Fruit fly (Drosophila melanogaster) whole organism, prepupa: ENCODE measurements around the gene CG14456.
"Not testable (repeated sequence)": the region's sequence is repeated elsewhere in the genome, so short reads cannot be mapped to it uniquely, and the experiment has no call there.

Experiments used
- Blimp-1 ChIP-seq: fragments of 200-800 bp; sonication (Bioruptor generic); optimal IDR thresholded peaks from 3 replicates; lab custom pipeline; 2017; ENCODE audit warnings: missing biosample characterization, missing genetic modification characterization, mild to moderate bottlenecking, moderate library complexity, missing genetic modification reagents
- CG10631 ChIP-seq: fragments of 200-800 bp; sonication (Bioruptor generic); optimal IDR thresholded peaks from 2 replicates; lab custom pipeline; 2016; ENCODE audit warnings: missing biosample characterization, missing genetic modification characterization
- CG11762 ChIP-seq: fragments of 200-800 bp; sonication (Bioruptor generic); optimal IDR thresholded peaks from 3 replicates; lab custom pipeline; 2016; ENCODE audit warnings: missing biosample characterization, missing genetic modification characterization; ENCODE audit not compliant: insufficient read depth
- CG11902 ChIP-seq: fragments of 200-800 bp; sonication (Bioruptor generic); optimal IDR thresholded peaks from 3 replicates; lab custom pipeline; 2016; ENCODE audit warnings: missing biosample characterization, missing genetic modification characterization
- CG1621 ChIP-seq: fragments of 200-800 bp; sonication (Bioruptor generic); optimal IDR thresholded peaks from 3 replicates; lab custom pipeline; 2018; ENCODE audit warnings: missing biosample characterization, mild to moderate bottlenecking, missing genetic modification characterization
- CG3032 ChIP-seq: fragments of 200-800 bp; optimal IDR thresholded peaks from 2 replicates; lab custom pipeline; 2019; ENCODE audit warnings: missing biosample characterization, mild to moderate bottlenecking, missing genetic modification characterization, moderate library complexity
- CG31627 ChIP-seq: fragments of 200-800 bp; sonication (Bioruptor generic); optimal IDR thresholded peaks from 3 replicates; lab custom pipeline; 2016; ENCODE audit warnings: missing biosample characterization, missing genetic modification characterization
- CG32006 ChIP-seq: fragments of 200-800 bp; sonication (Bioruptor generic); optimal IDR thresholded peaks from 3 replicates; lab custom pipeline; 2017; ENCODE audit warnings: missing biosample characterization, mild to moderate bottlenecking, missing genetic modification characterization
- CG34406 ChIP-seq: fragments of 200-800 bp; sonication (Bioruptor generic); optimal IDR thresholded peaks from 3 replicates; lab custom pipeline; 2016; ENCODE audit warnings: missing biosample characterization, missing genetic modification characterization
- CG3919 ChIP-seq: fragments of 200-800 bp; sonication (Bioruptor generic); optimal IDR thresholded peaks from 3 replicates; lab custom pipeline; 2016; ENCODE audit warnings: missing biosample characterization, missing genetic modification characterization
- CG4318 ChIP-seq: fragments of 200-800 bp; sonication (Bioruptor generic); optimal IDR thresholded peaks from 3 replicates; lab custom pipeline; 2017; ENCODE audit warnings: missing biosample characterization, mild to moderate bottlenecking, missing genetic modification characterization
- CG6163 ChIP-seq: fragments of 200-800 bp; sonication (Bioruptor generic); IDR thresholded peaks from 3 replicates; pipeline ENCODE4 v1.3.6; 2022; ENCODE audit warnings: missing biosample characterization, missing genetic modification characterization
- CG6276 ChIP-seq: fragments of 200-800 bp; sonication (Bioruptor generic); optimal IDR thresholded peaks from 2 replicates; lab custom pipeline; 2017; ENCODE audit warnings: missing biosample characterization, mild to moderate bottlenecking, missing genetic modification characterization
- CG6808 ChIP-seq: fragments of 200-800 bp; sonication (Bioruptor generic); optimal IDR thresholded peaks from 3 replicates; lab custom pipeline; 2017; ENCODE audit warnings: missing biosample characterization, missing genetic modification characterization, mild to moderate bottlenecking, moderate library complexity, missing genetic modification reagents
- CG8319 ChIP-seq: fragments of 200-800 bp; sonication (Bioruptor generic); optimal IDR thresholded peaks from 3 replicates; lab custom pipeline; 2016; ENCODE audit warnings: missing biosample characterization, missing genetic modification characterization
- CG9139 ChIP-seq: fragments of 200-800 bp; sonication (Bioruptor generic); optimal IDR thresholded peaks from 3 replicates; lab custom pipeline; 2017; ENCODE audit warnings: missing biosample characterization, mild to moderate bottlenecking, missing genetic modification characterization
- Eip78C ChIP-seq: fragments of 200-800 bp; sonication (Bioruptor generic); peaks from one replicate; lab custom pipeline; 2016; ENCODE audit warnings: missing biosample characterization, missing genetic modification characterization
- Eip93F ChIP-seq: fragments of 200-800 bp; sonication (Bioruptor generic); optimal IDR thresholded peaks from 2 replicates; lab custom pipeline; 2016; ENCODE audit warnings: missing biosample characterization, mild to moderate bottlenecking, missing genetic modification characterization
- Ets21C ChIP-seq: fragments of 200-800 bp; sonication (Bioruptor generic); optimal IDR thresholded peaks from 3 replicates; lab custom pipeline; 2016; ENCODE audit warnings: missing biosample characterization, missing genetic modification characterization
- Ets96B ChIP-seq: fragments of 200-800 bp; optimal IDR thresholded peaks from 2 replicates; lab custom pipeline; 2019; ENCODE audit warnings: missing biosample characterization, mild to moderate bottlenecking, missing genetic modification characterization, moderate library complexity
- Hr39 ChIP-seq: fragments of 200-800 bp; sonication (Bioruptor generic); optimal IDR thresholded peaks from 2 replicates; lab custom pipeline; 2016; ENCODE audit warnings: missing biosample characterization, missing genetic modification characterization
- Lpt ChIP-seq: fragments of 200-800 bp; sonication (Bioruptor generic); optimal IDR thresholded peaks from 3 replicates; lab custom pipeline; 2016; ENCODE audit warnings: missing biosample characterization, missing genetic modification characterization
- Sox14 ChIP-seq: fragments of 200-800 bp; sonication (Bioruptor generic); optimal IDR thresholded peaks from 3 replicates; lab custom pipeline; 2016; ENCODE audit warnings: missing biosample characterization, missing genetic modification characterization
- achi ChIP-seq: fragments of 200-800 bp; sonication (Bioruptor generic); optimal IDR thresholded peaks from 3 replicates; lab custom pipeline; 2016; ENCODE audit warnings: missing biosample characterization, missing genetic modification characterization
- acj6 ChIP-seq: fragments of 200-800 bp; sonication (Bioruptor generic); optimal IDR thresholded peaks from 3 replicates; lab custom pipeline; 2016; ENCODE audit warnings: missing biosample characterization, missing genetic modification characterization
- dsx ChIP-seq: fragments of 200-800 bp; optimal IDR thresholded peaks from 3 replicates; lab custom pipeline; 2019; ENCODE audit warnings: missing biosample characterization, mild to moderate bottlenecking, missing genetic modification characterization, moderate library complexity; ENCODE audit not compliant: poor library complexity, severe bottlenecking
- eg ChIP-seq: fragments of 200-800 bp; sonication (Bioruptor generic); IDR thresholded peaks from 3 replicates; pipeline ENCODE4 v1.3.6; 2022; ENCODE audit warnings: missing biosample characterization, missing genetic modification characterization
- esn ChIP-seq: fragments of 200-800 bp; sonication (Bioruptor generic); optimal IDR thresholded peaks from 2 replicates; lab custom pipeline; 2016; ENCODE audit warnings: missing biosample characterization, mild to moderate bottlenecking, missing genetic modification characterization, moderate library complexity
- fd85E ChIP-seq: fragments of 200-800 bp; sonication (Bioruptor generic); optimal IDR thresholded peaks from 3 replicates; lab custom pipeline; 2016; ENCODE audit warnings: missing biosample characterization, missing genetic modification characterization
- pdm3 ChIP-seq: fragments of 200-800 bp; sonication (Bioruptor generic); optimal IDR thresholded peaks from 3 replicates; lab custom pipeline; 2016; ENCODE audit warnings: missing biosample characterization, missing genetic modification characterization
- salr ChIP-seq, 2 experiments: fragments of 200-800 bp; sonication (Bioruptor generic); optimal IDR thresholded peaks; 3 replicates each; lab custom pipeline; 2016 to 2018; ENCODE audit warnings: missing biosample characterization in 2 of 2, missing genetic modification characterization in 2 of 2, mild to moderate bottlenecking in 1 of 2
- spab ChIP-seq: fragments of 200-800 bp; sonication (Bioruptor generic); optimal IDR thresholded peaks from 2 replicates; lab custom pipeline; 2017; ENCODE audit warnings: missing biosample characterization, mild to moderate bottlenecking, missing genetic modification characterization, missing genetic modification reagents
- svp ChIP-seq: fragments of 200-800 bp; sonication (Bioruptor generic); peaks from one replicate; lab custom pipeline; 2016; ENCODE audit warnings: missing biosample characterization, missing genetic modification characterization
- topi ChIP-seq: fragments of 200-800 bp; sonication (Bioruptor generic); optimal IDR thresholded peaks from 3 replicates; lab custom pipeline; 2016; ENCODE audit warnings: missing biosample characterization, missing genetic modification characterization
- vri ChIP-seq: fragments of 200-800 bp; sonication (Bioruptor generic); optimal IDR thresholded peaks from 3 replicates; lab custom pipeline; 2016; ENCODE audit warnings: missing biosample characterization, mild to moderate bottlenecking, missing genetic modification characterization

The CG14456 gene

dm6 chr3L:22717137-22717767 is 30.2 kb downstream of the CG14456 start, which contains the start of the genes ArfGAP3 and CG32452 (continued):
- TF ChIP-seq CG31627 (GFP tag; lab: Kevin White, UChicago) (peak; percentile 71), CG10631 (GFP tag; lab: Kevin White, UChicago) (peak; percentile 75), pdm3 (GFP tag; lab: Kevin White, UChicago) (peak; percentile 80), achi (GFP tag; lab: Kevin White, UChicago) (peak; percentile 71), eg (peak; percentile 85), Eip93F (peak; percentile 19), CG1621 (tag; lab: Kevin White, UChicago) (peak; percentile 50), CG11902 (GFP tag; lab: Kevin White, UChicago) (peak; percentile 55), Lpt (GFP tag; lab: Kevin White, UChicago) (peak; percentile 38), Hr39 (GFP tag; lab: Kevin White, UChicago) (peak; percentile 71), CG34406 (GFP tag; lab: Kevin White, UChicago) (peak; percentile 48), CG11762 (GFP tag; lab: Kevin White, UChicago) (peak; percentile 24), Sox14 (GFP tag; lab: Kevin White, UChicago) (peak; percentile 54), Ets21C (GFP tag; lab: Kevin White, UChicago) (peak; percentile 54), CG6808 (GFP tag; lab: Kevin White, UChicago) (no peak), Ets96B (tag; lab: Kevin White, UChicago) (peak; percentile 52), svp (GFP tag; lab: Kevin White, UChicago) (no peak), CG9139 (GFP tag; lab: Kevin White, UChicago) (no peak), CG6163 (peak; percentile 78), acj6 (GFP tag; lab: Kevin White, UChicago) (peak; percentile 73), salr (GFP tag; optimal IDR thresholded peaks at IDR 0.05; lab: Kevin White, UChicago) (peak in 1 of 2 experiments; percentile 70), vri (GFP tag; lab: Kevin White, UChicago) (no peak), Eip78C (peak; percentile 76), fd85E (GFP tag; lab: Kevin White, UChicago) (no peak), CG8319 (GFP tag; lab: Kevin White, UChicago) (peak; percentile 45), topi (peak; percentile 67), Blimp-1 (GFP tag; lab: Kevin White, UChicago) (no peak), CG4318 (peak; percentile 51), CG3919 (GFP tag; lab: Kevin White, UChicago) (peak; percentile 72), esn (GFP tag; lab: Kevin White, UChicago) (peak; percentile 79)

- TF ChIP-seq CG34406 (GFP tag; lab: Kevin White, UChicago); CG11902 (GFP tag; lab: Kevin White, UChicago); CG3032 (tag; lab: Kevin White, UChicago): not testable (repeated sequence)
These were observed 33.8 kb downstream of the CG14456 start, which contains the start of gene mael for dm6 chr3L:22720694-22721270. Gene mael, plus strand, starts transcription at chr3L:22721203.

- no peak for TF ChIP-seq svp (GFP tag; lab: Kevin White, UChicago)
- no peak for TF ChIP-seq dsx (GFP tag; lab: Kevin White, UChicago)
- TF ChIP-seq Ets21C (GFP tag; lab: Kevin White, UChicago) = no peak
- TF ChIP-seq vri (GFP tag; lab: Kevin White, UChicago) = no peak
- TF ChIP-seq Sox14 (GFP tag; lab: Kevin White, UChicago) = no peak
- TF ChIP-seq acj6 (GFP tag; lab: Kevin White, UChicago) = no peak
- TF ChIP-seq pdm3 (GFP tag; lab: Kevin White, UChicago) = no peak
- TF ChIP-seq topi = no peak
- TF ChIP-seq CG4318 = no peak
- no peak for TF ChIP-seq Eip93F
- no peak for TF ChIP-seq CG6276
- TF ChIP-seq spab (GFP tag; lab: Kevin White, UChicago) = no peak
- TF ChIP-seq CG32006 (GFP tag; lab: Kevin White, UChicago) = no peak
These were observed 35.0 kb downstream of the CG14456 start, which contains the start of gene CG14451 for dm6 chr3L:22721991-22722390. Gene CG14451, minus strand, starts transcription at chr3L:22722091.
